Worm (Caenorhabditis elegans): Measurements from ENCODE around the gene str-205.

DNA sequence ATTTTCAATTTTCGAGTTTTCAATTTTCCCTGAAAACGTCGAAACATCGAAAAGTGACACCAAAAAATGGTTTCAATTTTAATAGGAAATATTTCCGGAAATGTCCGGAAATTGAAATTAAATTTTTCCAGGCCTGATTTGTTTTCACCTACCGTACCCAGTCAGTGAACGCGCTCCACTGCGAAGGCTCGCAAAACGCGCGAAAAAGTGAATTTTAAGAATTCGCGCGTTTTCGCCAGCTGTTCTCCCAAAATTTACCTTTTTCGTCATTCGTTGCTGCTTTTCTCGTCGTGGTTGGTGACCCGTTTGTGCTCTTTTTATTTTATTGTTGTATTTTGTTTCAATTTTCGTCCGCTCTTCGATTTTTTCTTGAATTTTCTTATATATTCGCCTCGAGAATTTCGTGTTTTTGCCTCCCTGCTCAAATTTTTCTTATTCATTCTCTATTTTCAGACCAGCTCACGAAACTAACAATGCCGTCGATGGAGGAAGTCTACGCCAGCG lies 39.7 kb downstream of the str-205 start, which contains the start of gene T19H12.2:
- TF ChIP-seq him-1 (tag; optimal IDR thresholded peaks at IDR 0.05) (no peak), dao-5 (tag; optimal IDR thresholded peaks at IDR 0.05) (no peak), W03F9.2 (tag; optimal IDR thresholded peaks at IDR 0.05) (peak; percentile 2)
